Worm (Caenorhabditis elegans) whole organism, early embryonic: Measurements from ENCODE around the gene str-55.

Experiments used
- F13C5.2 ChIP-seq: sonication (generic microtip); optimal IDR thresholded peaks from 2 replicates; lab custom pipeline; 2017; ENCODE audit warnings: mild to moderate bottlenecking, missing genetic modification characterization, inconsistent platforms, missing compliant biosample characterization
- ama-1 ChIP-seq: fragments of 150-350 bp; optimal IDR thresholded peaks from 2 replicates; lab custom pipeline; 2014
- flt-1 ChIP-seq: fragments of 200-800 bp; sonication (Bioruptor generic); IDR thresholded peaks from 2 replicates; pipeline ENCODE4 v1.3.6; 2022; ENCODE audit warnings: missing genetic modification characterization, missing compliant biosample characterization
- hmbx-1 ChIP-seq: sonication (generic microtip); optimal IDR thresholded peaks from 2 replicates; lab custom pipeline; 2016; ENCODE audit warnings: mild to moderate bottlenecking, missing genetic modification characterization, missing compliant biosample characterization
- tbx-37 ChIP-seq: fragments of 200-800 bp; sonication (Bioruptor generic); conservative IDR thresholded peaks from 2 replicates; pipeline ENCODE4 v1.3.6; 2022; ENCODE audit warnings: missing genetic modification reagents, missing genetic modification characterization, missing compliant biosample characterization

ce11 chrV:16401519-16401918, 15.4 kb downstream of the str-55 start, which contains the start of gene F13A7.14:
- no peak for TF ChIP-seq flt-1 (GFP tag; lab: Robert Waterston, UW)
- no peak for TF ChIP-seq ama-1 (lab: Kevin White, UChicago)
- no peak for TF ChIP-seq hmbx-1
- TF ChIP-seq F13C5.2, result no peak
- TF ChIP-seq tbx-37, result peak; percentile 84
